Fruit fly (Drosophila melanogaster) whole organism, wandering third instar larva: ENCODE results near the gene CG14695.

Source experiments
- CG9705 ChIP-seq: fragments of 200-800 bp; sonication (Bioruptor generic); optimal IDR thresholded peaks from 2 replicates; lab custom pipeline; 2018; ENCODE audit warnings: missing biosample characterization, mild to moderate bottlenecking, missing genetic modification characterization
- CrebA ChIP-seq: fragments of 200-800 bp; sonication (Bioruptor generic); optimal IDR thresholded peaks from 2 replicates; lab custom pipeline; 2016; ENCODE audit warnings: missing biosample characterization, mild to moderate bottlenecking, missing genetic modification characterization, borderline replicate concordance
- Dfd ChIP-seq: fragments of >200 bp; optimal IDR thresholded peaks from 2 replicates; lab custom pipeline; 2017; ENCODE audit warnings: missing biosample characterization, missing genetic modification characterization
- Dif ChIP-seq: fragments of 200-275, 200-300 bp; sonication (Bioruptor generic); optimal IDR thresholded peaks from 2 replicates; lab custom pipeline; 2018; ENCODE audit warnings: missing biosample characterization, missing genetic modification characterization; ENCODE audit not compliant: partially characterized antibody
- GATAd ChIP-seq: sonication (Bioruptor generic); optimal IDR thresholded peaks from 2 replicates; lab custom pipeline; 2016; ENCODE audit warnings: missing biosample characterization, missing genetic modification characterization
- HLH106 ChIP-seq: fragments of 200-800 bp; optimal IDR thresholded peaks from 3 replicates; lab custom pipeline; 2019; ENCODE audit warnings: missing biosample characterization, mild to moderate bottlenecking, missing genetic modification characterization, moderate library complexity
- Hnf4 ChIP-seq: fragments of 200-800 bp; sonication (Bioruptor generic); optimal IDR thresholded peaks from 2 replicates; lab custom pipeline; 2016; ENCODE audit warnings: missing biosample characterization, mild to moderate bottlenecking, missing genetic modification characterization
- Hr78 ChIP-seq: fragments of >200 bp; optimal IDR thresholded peaks from 2 replicates; lab custom pipeline; 2017; ENCODE audit warnings: missing biosample characterization, missing genetic modification characterization
- Hr83 ChIP-seq: fragments of 200-300 bp; sonication (Bioruptor generic); optimal IDR thresholded peaks from 2 replicates; lab custom pipeline; 2016; ENCODE audit warnings: missing biosample characterization, mild to moderate bottlenecking, missing genetic modification characterization, moderate library complexity; ENCODE audit not compliant: poor library complexity, severe bottlenecking
- Jra ChIP-seq: sonication (Bioruptor generic); optimal IDR thresholded peaks from 2 replicates; lab custom pipeline; 2016; ENCODE audit warnings: missing biosample characterization, missing genetic modification characterization
- Mio ChIP-seq: sonication (Bioruptor generic); optimal IDR thresholded peaks from 2 replicates; lab custom pipeline; 2016; ENCODE audit warnings: missing biosample characterization, missing genetic modification characterization
- Myc ChIP-seq: fragments of >200 bp; optimal IDR thresholded peaks from 2 replicates; lab custom pipeline; 2017
- N ChIP-seq: fragments of >200 bp; optimal IDR thresholded peaks from 2 replicates; lab custom pipeline; 2018; ENCODE audit warnings: missing biosample characterization, missing external identifiers, missing genetic modification characterization
- OdsH ChIP-seq: fragments of 200-800 bp; sonication (Bioruptor generic); optimal IDR thresholded peaks from 2 replicates; lab custom pipeline; 2016; ENCODE audit warnings: missing biosample characterization, mild to moderate bottlenecking, missing genetic modification characterization
- Rel ChIP-seq, 2 experiments: fragments of 200-800 bp; sonication (Bioruptor generic) in 1 of 2; optimal IDR thresholded peaks; 2 replicates in 1 of 2; 3 replicates in 1 of 2; lab custom pipeline; 2016 to 2019; ENCODE audit warnings: mild to moderate bottlenecking in 2 of 2, missing biosample characterization in 2 of 2, missing genetic modification characterization in 2 of 2, moderate library complexity in 1 of 2
- Sp1 ChIP-seq: fragments of 200-800 bp; sonication (Bioruptor generic); optimal IDR thresholded peaks from 3 replicates; lab custom pipeline; 2019; ENCODE audit warnings: missing biosample characterization, mild to moderate bottlenecking, missing genetic modification characterization, moderate library complexity
- Vsx2 ChIP-seq: fragments of 200-300, 225-300 bp; sonication (Bioruptor generic); optimal IDR thresholded peaks from 2 replicates; lab custom pipeline; 2018; ENCODE audit warnings: missing biosample characterization, missing genetic modification characterization; ENCODE audit not compliant: partially characterized antibody
- br ChIP-seq: fragments of 200-800 bp; sonication (Bioruptor generic); optimal IDR thresholded peaks from 2 replicates; lab custom pipeline; 2016; ENCODE audit warnings: missing biosample characterization, missing genetic modification characterization
- brk ChIP-seq: fragments of 200-800 bp; sonication (Bioruptor generic); optimal IDR thresholded peaks from 2 replicates; lab custom pipeline; 2016; ENCODE audit warnings: missing biosample characterization, mild to moderate bottlenecking, missing genetic modification characterization
- dl ChIP-seq, 2 experiments: fragments of 175-275, 200-275 bp in 1 of 2; fragments of 200-275 bp in 1 of 2; sonication (Bioruptor generic); optimal IDR thresholded peaks; lab custom pipeline; 2018; ENCODE audit warnings: mild to moderate bottlenecking in 2 of 2, missing biosample characterization in 2 of 2, missing genetic modification characterization in 2 of 2, moderate library complexity in 2 of 2; ENCODE audit not compliant: partially characterized antibody in 2 of 2, insufficient read depth in 1 of 2
- dmrt93B ChIP-seq: fragments of 200-800 bp; sonication (Bioruptor generic); optimal IDR thresholded peaks from 2 replicates; lab custom pipeline; 2018; ENCODE audit warnings: missing biosample characterization, mild to moderate bottlenecking, missing genetic modification characterization
- dsf ChIP-seq: sonication (Bioruptor generic); optimal IDR thresholded peaks from 2 replicates; lab custom pipeline; 2016; ENCODE audit warnings: missing biosample characterization, missing genetic modification characterization, borderline replicate concordance
- ey ChIP-seq: fragments of 200-800 bp; sonication (Bioruptor generic); optimal IDR thresholded peaks from 2 replicates; lab custom pipeline; 2016; ENCODE audit warnings: missing biosample characterization, missing genetic modification characterization
- foxo ChIP-seq, 2 experiments: fragments of 200-800 bp; sonication (Bioruptor generic); optimal IDR thresholded peaks; 2 replicates in 1 of 2; 3 replicates in 1 of 2; lab custom pipeline; 2016 to 2017; ENCODE audit warnings: missing biosample characterization in 2 of 2, missing genetic modification characterization in 2 of 2
- fru ChIP-seq: fragments of 200-800 bp; sonication (Bioruptor generic); optimal IDR thresholded peaks from 3 replicates; lab custom pipeline; 2016; ENCODE audit warnings: missing biosample characterization, mild to moderate bottlenecking, missing genetic modification characterization
- h ChIP-seq: fragments of 200-800 bp; sonication (Bioruptor generic); optimal IDR thresholded peaks from 3 replicates; lab custom pipeline; 2016; ENCODE audit warnings: missing biosample characterization, mild to moderate bottlenecking, missing genetic modification characterization
- pan ChIP-seq: fragments of >200 bp; optimal IDR thresholded peaks from 2 replicates; lab custom pipeline; 2017
- psq ChIP-seq: fragments of 200-800 bp; sonication (Bioruptor generic); optimal IDR thresholded peaks from 3 replicates; lab custom pipeline; 2017; ENCODE audit warnings: missing biosample characterization, mild to moderate bottlenecking, missing genetic modification characterization, moderate library complexity
- rgr ChIP-seq: fragments of 200-800 bp; sonication (Bioruptor generic); optimal IDR thresholded peaks from 3 replicates; lab custom pipeline; 2016; ENCODE audit warnings: missing biosample characterization, mild to moderate bottlenecking, missing genetic modification characterization
- sage ChIP-seq: fragments of 200-800 bp; sonication (Bioruptor generic); optimal IDR thresholded peaks from 2 replicates; lab custom pipeline; 2016; ENCODE audit warnings: missing biosample characterization, mild to moderate bottlenecking, missing genetic modification characterization
- sv ChIP-seq: fragments of 200-800 bp; sonication (Bioruptor generic); optimal IDR thresholded peaks from 3 replicates; lab custom pipeline; 2016; ENCODE audit warnings: missing biosample characterization, missing genetic modification characterization
- tai ChIP-seq: sonication (Bioruptor generic); optimal IDR thresholded peaks from 2 replicates; lab custom pipeline; 2016; ENCODE audit warnings: missing biosample characterization, missing genetic modification characterization
- usp ChIP-seq: fragments of >200 bp; optimal IDR thresholded peaks from 2 replicates; lab custom pipeline; 2017; ENCODE audit warnings: missing biosample characterization, missing genetic modification characterization
- woc ChIP-seq: sonication (Bioruptor generic); optimal IDR thresholded peaks from 2 replicates; lab custom pipeline; 2016; ENCODE audit warnings: missing biosample characterization, mild to moderate bottlenecking, missing genetic modification characterization

The CG14695 gene

dm6 chr3R:10879219-10879618 lies at the start of gene CG14695:
Gene CG14695 (minus strand): TSS chr3R:10879319.
- TF ChIP-seq fru (GFP tag; lab: Kevin White, UChicago) (no peak), N (GFP tag; lab: Kevin White, UChicago) (no peak), pan (lab: Kevin White, UChicago) (no peak), dmrt93B (GFP tag; lab: Kevin White, UChicago) (no peak), rgr (no peak), CrebA (GFP tag; lab: Kevin White, UChicago) (no peak), ey (GFP tag; lab: Kevin White, UChicago) (no peak), Mio (GFP tag; lab: Kevin White, UChicago) (no peak), brk (no peak), woc (GFP tag; lab: Kevin White, UChicago) (no peak), Myc (no peak), sage (no peak), GATAd (GFP tag; lab: Kevin White, UChicago) (no peak), br (no peak), dsf (GFP tag; lab: Kevin White, UChicago) (no peak), Hr78 (GFP tag; lab: Kevin White, UChicago) (no peak), Hr83 (no peak), dl (GFP tag; optimal IDR thresholded peaks at IDR 0.05; lab: Kevin White, UChicago; ENCODE audit: insufficient read depth in 1 of 2, partially characterized antibody in 2 of 2) (no peak), foxo (GFP tag; optimal IDR thresholded peaks at IDR 0.05; lab: Kevin White, UChicago) (no peak)

dm6 chr3R:10893327-10893726 lies 14.2 kb upstream of the CG14695 start, which contains the start of gene CG6621:
Gene CG6621 (minus strand): TSS chr3R:10893531.
- TF ChIP-seq woc (GFP tag; lab: Kevin White, UChicago) (no peak), dl (GFP tag; optimal IDR thresholded peaks at IDR 0.05; lab: Kevin White, UChicago; ENCODE audit: insufficient read depth in 1 of 2, partially characterized antibody in 2 of 2) (peak in 1 of 2 experiments; percentile 33), Jra (GFP tag; lab: Kevin White, UChicago) (no peak), Hr83 (no peak), HLH106 (peak; percentile 10), Vsx2 (GFP tag; lab: Kevin White, UChicago) (peak; percentile 44), rgr (no peak), Rel (GFP tag; optimal IDR thresholded peaks at IDR 0.05; lab: Kevin White, UChicago) (no peak), Rel (tag; optimal IDR thresholded peaks at IDR 0.05; lab: Kevin White, UChicago) (peak; percentile 63)

- TF ChIP-seq h (no peak), Hr78 (GFP tag; lab: Kevin White, UChicago) (no peak), dsf (GFP tag; lab: Kevin White, UChicago) (no peak), foxo (GFP tag; optimal IDR thresholded peaks at IDR 0.05; lab: Kevin White, UChicago) (no peak), usp (GFP tag; lab: Kevin White, UChicago) (no peak), Dfd (no peak), rgr (no peak), Rel (GFP tag; optimal IDR thresholded peaks at IDR 0.05; lab: Kevin White, UChicago) (no peak), Rel (tag; optimal IDR thresholded peaks at IDR 0.05; lab: Kevin White, UChicago) (no peak), CrebA (GFP tag; lab: Kevin White, UChicago) (no peak), Sp1 (GFP tag; lab: Kevin White, UChicago) (no peak), tai (no peak)
Observed at dm6 chr3R:10889520-10889887, 10.4 kb upstream of the CG14695 start, which contains the start of gene Ak3. Gene Ak3 (minus strand): TSS chr3R:10889588.

dm6 chr3R:10888633-10889519 lies 9.8 kb upstream of the CG14695 start:
- no peak for TF ChIP-seq fru (GFP tag; lab: Kevin White, UChicago)
- peak; percentile 20 for TF ChIP-seq Hnf4 (GFP tag; lab: Kevin White, UChicago)
- peak; percentile 17 for TF ChIP-seq sage
- TF ChIP-seq sv, result peak; percentile 19
- TF ChIP-seq OdsH, result peak; percentile 42
- TF ChIP-seq HLH106, result peak; percentile 43
- no peak for TF ChIP-seq CG9705
- TF ChIP-seq h, result peak; percentile 46
- no peak for TF ChIP-seq Rel (GFP tag; optimal IDR thresholded peaks at IDR 0.05; lab: Kevin White, UChicago)
- peak; percentile 11 for TF ChIP-seq Rel (tag; optimal IDR thresholded peaks at IDR 0.05; lab: Kevin White, UChicago)
- TF ChIP-seq Vsx2 (GFP tag; lab: Kevin White, UChicago), result peak; percentile 92
- TF ChIP-seq br, result peak; percentile 32
- TF ChIP-seq psq (GFP tag; lab: Kevin White, UChicago), result peak; percentile 60
- TF ChIP-seq dsf (GFP tag; lab: Kevin White, UChicago), result no peak
- TF ChIP-seq N (GFP tag; lab: Kevin White, UChicago), result no peak
- TF ChIP-seq Hr78 (GFP tag; lab: Kevin White, UChicago), result no peak
- TF ChIP-seq GATAd (GFP tag; lab: Kevin White, UChicago), result no peak
- TF ChIP-seq woc (GFP tag; lab: Kevin White, UChicago), result peak; percentile 40
- no peak for TF ChIP-seq Mio (GFP tag; lab: Kevin White, UChicago)
- TF ChIP-seq dl (GFP tag; optimal IDR thresholded peaks at IDR 0.05; lab: Kevin White, UChicago; ENCODE audit: insufficient read depth in 1 of 2, partially characterized antibody in 2 of 2), result peak; percentile 92 to 97
- TF ChIP-seq rgr, result peak; percentile 13
- TF ChIP-seq foxo (GFP tag; optimal IDR thresholded peaks at IDR 0.05; lab: Kevin White, UChicago), result peak in 1 of 2 experiments; percentile 41
- peak; percentile 98 for TF ChIP-seq Dif (GFP tag; lab: Kevin White, UChicago)
- TF ChIP-seq Sp1 (GFP tag; lab: Kevin White, UChicago), result peak; percentile 36
- TF ChIP-seq, all 38 proteins: peak for 16
